Fruit fly (Drosophila melanogaster) whole organism, pupa: Measurements from ENCODE around the gene His3.3A.

ENCODE experiments used
- CG10348 ChIP-seq: fragments of 200-800 bp; sonication (Bioruptor generic); IDR thresholded peaks from 2 replicates; pipeline ENCODE4 v1.3.6; 2022; ENCODE audit warnings: missing biosample characterization, missing genetic modification characterization
- CG4496 ChIP-seq: fragments of 200-800 bp; sonication (Bioruptor generic); IDR thresholded peaks from 3 replicates; pipeline ENCODE4 v1.3.6; 2022; ENCODE audit warnings: missing biosample characterization, missing genetic modification characterization
- CG8159 ChIP-seq: fragments of 200-800 bp; sonication (Bioruptor generic); optimal IDR thresholded peaks from 3 replicates; lab custom pipeline; 2018; ENCODE audit warnings: missing biosample characterization, mild to moderate bottlenecking, missing genetic modification characterization, moderate library complexity
- CG8301 ChIP-seq: fragments of 200-800 bp; sonication (Bioruptor generic); optimal IDR thresholded peaks from 2 replicates; lab custom pipeline; 2018; ENCODE audit warnings: missing biosample characterization, mild to moderate bottlenecking, missing genetic modification characterization
- D1 ChIP-seq: fragments of 200-800 bp; sonication (Bioruptor generic); optimal IDR thresholded peaks from 2 replicates; lab custom pipeline; 2018; ENCODE audit warnings: missing biosample characterization, mild to moderate bottlenecking, missing genetic modification characterization, moderate library complexity
- EcR ChIP-seq: fragments of 200-800 bp; sonication (Bioruptor generic); optimal IDR thresholded peaks from 3 replicates; lab custom pipeline; 2019; ENCODE audit warnings: missing biosample characterization, missing genetic modification characterization, mild to moderate bottlenecking, moderate library complexity, missing genetic modification reagents
- fd96Ca ChIP-seq: fragments of 200-800 bp; sonication (Bioruptor generic); IDR thresholded peaks from 3 replicates; pipeline ENCODE4 v1.3.6; 2022; ENCODE audit warnings: missing biosample characterization, missing genetic modification characterization

- no peak for TF ChIP-seq EcR
- no peak for TF ChIP-seq CG8159
- no peak for TF ChIP-seq fd96Ca (GFP tag; lab: Robert Waterston, UW)
- TF ChIP-seq D1 (tag; lab: Kevin White, UChicago) = no peak
- TF ChIP-seq CG4496 (GFP tag; lab: Robert Waterston, UW) = no peak
- no peak for TF ChIP-seq CG8301
- no peak for TF ChIP-seq CG10348 (GFP tag; lab: Robert Waterston, UW)
These were observed 33.9 kb downstream of the His3.3A start for dm6 chr2L:5088649-5089270.
